Fruit fly (Drosophila melanogaster): ENCODE data around the gene CG2991.

The CG2991 gene

DNA sequence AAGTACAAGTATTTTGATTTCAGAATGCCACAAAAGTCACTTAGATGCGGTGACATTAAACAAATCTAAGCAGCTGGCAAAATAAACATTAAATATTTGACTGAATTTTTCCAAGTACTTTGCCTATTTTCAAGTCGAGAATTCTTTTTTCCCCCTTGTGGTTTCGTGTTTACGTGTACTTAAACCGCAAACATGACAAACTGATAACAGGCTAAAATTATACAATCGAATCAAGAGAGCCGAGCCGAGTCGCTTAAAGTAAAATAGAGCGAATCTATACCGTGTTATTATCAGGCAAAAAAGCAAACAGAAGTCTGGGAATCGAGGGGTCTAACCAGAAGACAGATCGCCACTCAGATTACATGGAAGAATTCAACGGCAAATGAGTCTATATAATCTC, 49.2 kb downstream of the CG2991 start (continued):
- TF ChIP-seq CG16813 (GFP tag; IDR thresholded peaks at IDR 0.05; ENCODE audit: partially characterized antibody) (no peak), ttk (GFP tag; IDR thresholded peaks at IDR 0.05) (no peak), Dfd (GFP tag; optimal IDR thresholded peaks at IDR 0.05) (no peak), Hr39 (optimal IDR thresholded peaks at IDR 0.05) (no peak), Six4 (GFP tag; optimal IDR thresholded peaks at IDR 0.05) (no peak), Bdp1 (GFP tag; optimal IDR thresholded peaks at IDR 0.05) (no peak), Aef1 (GFP tag; IDR thresholded peaks at IDR 0.05) (no peak), run (tag; optimal IDR thresholded peaks at IDR 0.05) (peak; percentile 21), peb (GFP tag; IDR thresholded peaks at IDR 0.05) (no peak), sr (GFP tag; IDR thresholded peaks at IDR 0.05) (no peak), CG6654 (GFP tag; optimal IDR thresholded peaks at IDR 0.05) (no peak), CG4328 (GFP tag; optimal IDR thresholded peaks at IDR 0.05) (no peak), jigr1 (GFP tag; IDR thresholded peaks at IDR 0.05) (no peak), CG10267 (tag; optimal IDR thresholded peaks at IDR 0.05) (no peak), Ets65A (GFP tag) (no peak), klu (GFP tag; IDR thresholded peaks at IDR 0.05) (no peak), MESR4 (GFP tag; optimal IDR thresholded peaks at IDR 0.05) (no peak), Hey (tag; optimal IDR thresholded peaks at IDR 0.05) (no peak), CG17829 (tag; optimal IDR thresholded peaks at IDR 0.05) (no peak), CG7839 (tag; optimal IDR thresholded peaks at IDR 0.05) (no peak), CG15479 (GFP tag; optimal IDR thresholded peaks at IDR 0.05) (no peak), Doc2 (GFP tag; IDR thresholded peaks at IDR 0.05) (no peak), kay (GFP tag; optimal IDR thresholded peaks at IDR 0.05) (no peak), unpg (GFP tag; optimal IDR thresholded peaks at IDR 0.05) (peak; percentile 4), hb (GFP tag; IDR thresholded peaks at IDR 0.05; ENCODE audit: partially characterized antibody) (no peak), CG7987 (GFP tag; optimal IDR thresholded peaks at IDR 0.05) (peak; percentile 35), CG16815 (GFP tag; optimal IDR thresholded peaks at IDR 0.05) (no peak), da (GFP tag; optimal IDR thresholded peaks at IDR 0.05) (no peak), lilli (GFP tag; optimal IDR thresholded peaks at IDR 0.05) (no peak), CG1647 (GFP tag; optimal IDR thresholded peaks at IDR 0.05) (no peak), seq (GFP tag; IDR thresholded peaks at IDR 0.05) (no peak), caup (GFP tag; optimal IDR thresholded peaks at IDR 0.05; ENCODE audit: severe bottlenecking) (no peak), bowl (GFP tag; IDR thresholded peaks at IDR 0.05) (no peak), zfh2 (GFP tag; optimal IDR thresholded peaks at IDR 0.05) (no peak), Sin3A (optimal IDR thresholded peaks at IDR 0.05) (no peak), dmrt99B (tag; optimal IDR thresholded peaks at IDR 0.05) (no peak), stwl (tag; optimal IDR thresholded peaks at IDR 0.05) (no peak), sc (optimal IDR thresholded peaks at IDR 0.05) (no peak), sc (GFP tag; optimal IDR thresholded peaks at IDR 0.05) (peak; percentile 34), cg (GFP tag; optimal IDR thresholded peaks at IDR 0.05) (no peak), CG3847 (GFP tag; IDR thresholded peaks at IDR 0.05) (no peak), CG8924 (tag; optimal IDR thresholded peaks at IDR 0.05) (no peak), CG11560 (tag; IDR thresholded peaks at IDR 0.05) (no peak), CG8359 (GFP tag; optimal IDR thresholded peaks at IDR 0.05; ENCODE audit: borderline replicate concordance) (no peak), CG3281 (GFP tag; optimal IDR thresholded peaks at IDR 0.05) (no peak), CG1529 (GFP tag; optimal IDR thresholded peaks at IDR 0.05) (no peak), CG12299 (tag; optimal IDR thresholded peaks at IDR 0.05) (no peak), mam (GFP tag; optimal IDR thresholded peaks at IDR 0.05) (no peak), BEAF-32 (GFP tag; optimal IDR thresholded peaks at IDR 0.05) (no peak), CG8478 (optimal IDR thresholded peaks at IDR 0.05) (no peak), ERR (GFP tag; optimal IDR thresholded peaks at IDR 0.05) (no peak), zfh1 (GFP tag; IDR thresholded peaks at IDR 0.05) (no peak), ara (GFP tag; IDR thresholded peaks at IDR 0.05) (no peak), sima (GFP tag; optimal IDR thresholded peaks at IDR 0.05) (no peak)

Data from whole organism, embryonic.